Fruit fly (Drosophila melanogaster): ENCODE measurements around the gene bbg.

bbg gene

DNA sequence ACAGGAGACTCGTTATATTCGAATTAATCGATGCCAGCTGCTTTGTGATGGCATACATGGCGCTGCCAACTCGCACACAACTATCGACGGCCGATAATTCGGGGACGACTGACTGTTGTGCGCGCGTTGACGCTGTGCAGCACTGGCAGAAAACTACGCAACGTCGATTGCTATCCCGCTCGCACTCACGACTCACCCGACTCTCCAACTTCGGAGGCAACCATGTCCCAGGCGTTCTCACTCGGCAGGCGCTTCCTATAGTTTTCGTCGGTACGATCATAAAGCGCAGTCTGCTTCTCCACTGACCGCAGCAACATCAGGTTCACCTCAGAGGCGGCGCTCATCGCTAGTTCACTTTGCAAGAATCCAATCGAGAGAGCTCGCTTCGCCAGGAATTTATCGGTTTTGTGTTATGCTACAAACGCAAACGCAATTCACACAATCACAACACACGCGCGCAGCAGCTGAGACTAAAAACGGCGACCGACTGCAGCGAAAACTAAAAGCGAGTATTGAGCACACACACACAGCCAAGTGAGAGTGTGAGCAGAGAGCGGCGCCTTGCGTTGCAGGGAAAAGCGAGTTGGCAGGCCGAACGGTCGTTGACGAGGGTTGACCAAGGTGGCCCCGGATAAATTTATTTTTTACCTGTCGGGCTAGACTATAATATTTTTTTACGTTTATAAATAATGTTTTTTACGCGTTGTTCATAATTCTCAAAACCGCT, 126.5 kb downstream of the bbg start, which contains the start of gene stwl (continued):
- TF ChIP-seq CG16779 (tag; optimal IDR thresholded peaks at IDR 0.05) (no peak), Eip78C (GFP tag) (peak; percentile 71), spab (GFP tag; optimal IDR thresholded peaks at IDR 0.05) (no peak), CG11902 (GFP tag; optimal IDR thresholded peaks at IDR 0.05) (peak; percentile 46), OdsH (GFP tag; optimal IDR thresholded peaks at IDR 0.05) (peak; percentile 48), CG10631 (GFP tag; optimal IDR thresholded peaks at IDR 0.05) (peak; percentile 45), CG9139 (GFP tag; optimal IDR thresholded peaks at IDR 0.05) (no peak), CG15336 (GFP tag; IDR thresholded peaks at IDR 0.05) (no peak), Sox102F (GFP tag; optimal IDR thresholded peaks at IDR 0.05) (no peak), Lpt (GFP tag; optimal IDR thresholded peaks at IDR 0.05) (no peak), CG3032 (tag; optimal IDR thresholded peaks at IDR 0.05) (peak; percentile 16), CG11294 (GFP tag; IDR thresholded peaks at IDR 0.05) (0 out of 2 replicates have a peak, but pooled peaks have one; percentile 14), CG4318 (GFP tag; optimal IDR thresholded peaks at IDR 0.05) (no peak), CG32006 (GFP tag; optimal IDR thresholded peaks at IDR 0.05) (no peak), CG8119 (GFP tag; IDR thresholded peaks at IDR 0.05) (no peak; the same call in 1 of the 3 replicates), fkh (GFP tag; optimal IDR thresholded peaks at IDR 0.05) (no peak), Ets96B (tag; optimal IDR thresholded peaks at IDR 0.05) (no peak), CG8319 (GFP tag; optimal IDR thresholded peaks at IDR 0.05) (no peak), Sox14 (GFP tag; optimal IDR thresholded peaks at IDR 0.05) (peak; percentile 57)

dm6 chr3L:14408734-14409133, 127.3 kb downstream of the bbg start:
- TF ChIP-seq Ets21C (GFP tag; optimal IDR thresholded peaks at IDR 0.05) (no peak), CG16779 (tag; optimal IDR thresholded peaks at IDR 0.05) (no peak), CG7368 (GFP tag; optimal IDR thresholded peaks at IDR 0.05) (no peak)

DNA sequence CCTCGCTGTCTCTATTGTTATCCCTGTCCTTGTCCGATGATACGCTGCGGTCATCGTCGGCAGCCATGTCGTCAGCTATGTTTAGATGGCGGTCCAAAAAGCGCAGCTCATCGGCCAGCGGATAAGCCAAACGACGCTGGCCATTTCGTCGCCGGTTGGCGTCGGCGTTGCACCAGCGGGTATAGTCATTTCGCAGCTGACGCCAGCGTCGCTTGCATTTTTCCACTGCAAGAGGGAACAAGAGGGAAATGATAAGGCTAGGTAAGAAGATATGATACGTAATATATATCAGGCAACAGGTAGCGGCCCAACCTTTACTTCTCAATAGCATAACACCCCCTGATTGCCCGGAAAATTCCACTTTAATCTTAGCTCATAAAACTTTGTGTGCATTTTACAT, 129.5 kb downstream of the bbg start:
- TF ChIP-seq OdsH (GFP tag; optimal IDR thresholded peaks at IDR 0.05), result no peak
- no peak for TF ChIP-seq CG31627 (GFP tag; optimal IDR thresholded peaks at IDR 0.05)
- TF ChIP-seq svp (GFP tag), result no peak
- TF ChIP-seq CG8632 (GFP tag; optimal IDR thresholded peaks at IDR 0.05), result no peak
- TF ChIP-seq Eip75B (GFP tag; optimal IDR thresholded peaks at IDR 0.05), result no peak
- no peak for TF ChIP-seq Sox14 (GFP tag; optimal IDR thresholded peaks at IDR 0.05)
- TF ChIP-seq CG6792 (GFP tag; optimal IDR thresholded peaks at IDR 0.05), result no peak
- TF ChIP-seq vri (GFP tag; optimal IDR thresholded peaks at IDR 0.05), result no peak

DNA sequence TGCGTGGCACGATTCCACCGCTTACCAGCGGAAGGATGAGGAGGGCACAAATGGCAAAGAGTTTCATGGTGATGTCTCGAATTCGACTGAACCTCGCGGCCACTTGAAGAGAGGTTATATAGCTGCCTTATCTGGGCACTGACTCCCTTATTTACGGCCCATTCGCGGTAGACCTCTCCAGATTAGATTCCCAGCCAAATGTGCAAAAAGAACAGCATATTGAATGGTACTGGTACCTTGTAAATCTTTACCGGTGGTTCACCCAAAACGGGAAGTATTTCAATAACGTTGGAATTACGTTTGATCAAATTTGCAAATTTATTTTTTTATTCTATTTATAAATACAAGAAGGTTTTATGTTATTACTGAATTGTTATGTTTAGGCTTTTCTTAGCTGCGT, 133.4 kb downstream of the bbg start, which contains the start of gene CG3868:
Gene CG3868 (minus strand): TSS at position 94 of the 400 bp plus-strand sequence.
- TF ChIP-seq CG15336 (GFP tag; IDR thresholded peaks at IDR 0.05) (no peak), Met (GFP tag; optimal IDR thresholded peaks at IDR 0.05) (no peak), vri (GFP tag; optimal IDR thresholded peaks at IDR 0.05) (peak; percentile 47), CG11902 (GFP tag; optimal IDR thresholded peaks at IDR 0.05) (no peak), Hr39 (GFP tag; optimal IDR thresholded peaks at IDR 0.05) (no peak)

- no peak for TF ChIP-seq CG9139 (GFP tag; optimal IDR thresholded peaks at IDR 0.05)
Observed at dm6 chr3L:14399873-14400272, 136.2 kb downstream of the bbg start.

- TF ChIP-seq CG8119 (GFP tag; IDR thresholded peaks at IDR 0.05), result 0 out of 3 replicates have a peak, but pooled peaks have one; percentile 13
- no peak for TF ChIP-seq CG6854 (GFP tag; optimal IDR thresholded peaks at IDR 0.05)
- TF ChIP-seq Sox102F (GFP tag; optimal IDR thresholded peaks at IDR 0.05), result no peak
- no peak for TF ChIP-seq Ets21C (GFP tag; optimal IDR thresholded peaks at IDR 0.05)
- no peak for TF ChIP-seq pdm3 (GFP tag; optimal IDR thresholded peaks at IDR 0.05)
- TF ChIP-seq Hr38 (GFP tag; optimal IDR thresholded peaks at IDR 0.05), result no peak
- TF ChIP-seq lz (GFP tag; optimal IDR thresholded peaks at IDR 0.05), result no peak
- TF ChIP-seq salr (GFP tag; optimal IDR thresholded peaks at IDR 0.05), result peak in 1 of 2 experiments; percentile 14
- peak; percentile 7 for TF ChIP-seq cyc (GFP tag; optimal IDR thresholded peaks at IDR 0.05)
- no peak for TF ChIP-seq Gug (GFP tag; IDR thresholded peaks at IDR 0.05)
- no peak for TF ChIP-seq topi (GFP tag; optimal IDR thresholded peaks at IDR 0.05)
- TF ChIP-seq CG34406 (GFP tag; optimal IDR thresholded peaks at IDR 0.05), result no peak
- no peak for TF ChIP-seq CG11902 (GFP tag; optimal IDR thresholded peaks at IDR 0.05)
- TF ChIP-seq CG31627 (GFP tag; optimal IDR thresholded peaks at IDR 0.05), result no peak
- TF ChIP-seq CG7368 (GFP tag; optimal IDR thresholded peaks at IDR 0.05), result no peak
- TF ChIP-seq CG10631 (GFP tag; optimal IDR thresholded peaks at IDR 0.05), result peak; percentile 20
- TF ChIP-seq OdsH (GFP tag; optimal IDR thresholded peaks at IDR 0.05), result peak; percentile 1
- TF ChIP-seq eg (GFP tag; IDR thresholded peaks at IDR 0.05), result 0 out of 3 replicates have a peak, but pooled peaks have one; percentile 19
- peak; percentile 43 for TF ChIP-seq CG10669 (GFP tag; optimal IDR thresholded peaks at IDR 0.05)
- no peak for TF ChIP-seq Met (GFP tag; optimal IDR thresholded peaks at IDR 0.05)
- peak; percentile 44 for TF ChIP-seq svp (GFP tag)
Observed at dm6 chr3L:14397020-14397602, 139.0 kb downstream of the bbg start.

All from whole organism, prepupa.